Fruit fly (Drosophila melanogaster): ENCODE data around the gene Ugt307A1.

Ugt307A1 gene

dm6 chr2L:7039342-7039684 is 28.5 kb upstream of the Ugt307A1 start (continued):
- TF ChIP-seq CG4820 (GFP tag; optimal IDR thresholded peaks at IDR 0.05) (peak; percentile 45), CG4730 (GFP tag; IDR thresholded peaks at IDR 0.05) (0 out of 2 replicates have a peak, but pooled peaks have one; percentile 44), sisA (GFP tag; IDR thresholded peaks at IDR 0.05) (peak; percentile 68), nmo (GFP tag; optimal IDR thresholded peaks at IDR 0.05) (peak; percentile 37), CG32772 (GFP tag; IDR thresholded peaks at IDR 0.05) (peak; percentile 62), Opbp (GFP tag; IDR thresholded peaks at IDR 0.05; ENCODE audit: partially characterized antibody) (no peak), bcd (GFP tag; optimal IDR thresholded peaks at IDR 0.05) (peak; percentile 5), sens (GFP tag) (peak; percentile 89), cg (GFP tag; optimal IDR thresholded peaks at IDR 0.05) (no peak), gsb (GFP tag; IDR thresholded peaks at IDR 0.05) (no peak), lilli (GFP tag; optimal IDR thresholded peaks at IDR 0.05) (peak; percentile 66), CG17612 (GFP tag; IDR thresholded peaks at IDR 0.05) (0 out of 2 replicates have a peak, but pooled peaks have one; percentile 32), BtbVII (GFP tag; optimal IDR thresholded peaks at IDR 0.05) (peak; percentile 3), ranshi (GFP tag; IDR thresholded peaks at IDR 0.05) (peak; percentile 28; the same call in 1 of the 2 replicates), Oaz (GFP tag; IDR thresholded peaks at IDR 0.05) (peak; percentile 59; the same call in 1 of the 2 replicates), dysf (GFP tag; IDR thresholded peaks at IDR 0.05) (peak; percentile 76), CG6683 (GFP tag; optimal IDR thresholded peaks at IDR 0.05) (no peak), Gsc (GFP tag; IDR thresholded peaks at IDR 0.05) (no peak), Trl (optimal IDR thresholded peaks at IDR 0.05) (no peak), Trl (GFP tag; optimal IDR thresholded peaks at IDR 0.05) (peak; percentile 28), CG10147 (GFP tag; optimal IDR thresholded peaks at IDR 0.05) (no peak), Xrp1 (GFP tag; IDR thresholded peaks at IDR 0.05) (peak; percentile 76), CG14014 (GFP tag; IDR thresholded peaks at IDR 0.05) (peak; percentile 53; the same call in 1 of the 2 replicates), Hmx (GFP tag; optimal IDR thresholded peaks at IDR 0.05) (peak; percentile 13), CrebB (tag; optimal IDR thresholded peaks at IDR 0.05) (no peak), zfh1 (GFP tag; IDR thresholded peaks at IDR 0.05) (0 out of 3 replicates have a peak, but pooled peaks have one; percentile 46), Neu2 (GFP tag; optimal IDR thresholded peaks at IDR 0.05; ENCODE audit: borderline replicate concordance) (no peak), Dip3 (GFP tag; optimal IDR thresholded peaks at IDR 0.05) (peak; percentile 31), CG2116 (GFP tag; optimal IDR thresholded peaks at IDR 0.05) (peak; percentile 50), CG10654 (GFP tag; optimal IDR thresholded peaks at IDR 0.05) (peak; percentile 7), Six4 (GFP tag; optimal IDR thresholded peaks at IDR 0.05) (no peak), Hmr (GFP tag; optimal IDR thresholded peaks at IDR 0.05) (peak; percentile 44), CG7839 (tag; optimal IDR thresholded peaks at IDR 0.05) (peak; percentile 63), onecut (GFP tag; IDR thresholded peaks at IDR 0.05) (peak; percentile 52; the same call in 1 of the 2 replicates), CG11695 (GFP tag; IDR thresholded peaks at IDR 0.05) (peak; percentile 76), CG11696 (GFP tag; IDR thresholded peaks at IDR 0.05) (peak; percentile 62), pho (GFP tag; optimal IDR thresholded peaks at IDR 0.05) (peak; percentile 55), CG13287 (GFP tag; IDR thresholded peaks at IDR 0.05; ENCODE audit: partially characterized antibody) (no peak), CG13296 (GFP tag; optimal IDR thresholded peaks at IDR 0.05) (peak; percentile 21), kay (GFP tag; optimal IDR thresholded peaks at IDR 0.05) (no peak), wdn (GFP tag; IDR thresholded peaks at IDR 0.05) (peak; percentile 36; the same call in 1 of the 2 replicates), Pdp1 (GFP tag; optimal IDR thresholded peaks at IDR 0.05) (peak in 1 of 2 experiments; percentile 39), CG17359 (tag; optimal IDR thresholded peaks at IDR 0.05) (peak; percentile 58), CG8388 (GFP tag; optimal IDR thresholded peaks at IDR 0.05) (peak; percentile 61), Dbx (GFP tag; IDR thresholded peaks at IDR 0.05) (peak; percentile 31; the same call in 1 of the 3 replicates), CG18619 (GFP tag; optimal IDR thresholded peaks at IDR 0.05) (peak; percentile 26), al (GFP tag; IDR thresholded peaks at IDR 0.05) (0 out of 2 replicates have a peak, but pooled peaks have one; percentile 16), lbe (GFP tag; optimal IDR thresholded peaks at IDR 0.05) (peak; percentile 66), B-H1 (GFP tag; IDR thresholded peaks at IDR 0.05) (peak; percentile 48; the same call in 1 of the 3 replicates), fd3F (GFP tag; optimal IDR thresholded peaks at IDR 0.05) (peak; percentile 7), ERR (GFP tag; optimal IDR thresholded peaks at IDR 0.05) (no peak), bab2 (GFP tag; optimal IDR thresholded peaks at IDR 0.05) (peak; percentile 31)
